In the genomic region with DNA sequence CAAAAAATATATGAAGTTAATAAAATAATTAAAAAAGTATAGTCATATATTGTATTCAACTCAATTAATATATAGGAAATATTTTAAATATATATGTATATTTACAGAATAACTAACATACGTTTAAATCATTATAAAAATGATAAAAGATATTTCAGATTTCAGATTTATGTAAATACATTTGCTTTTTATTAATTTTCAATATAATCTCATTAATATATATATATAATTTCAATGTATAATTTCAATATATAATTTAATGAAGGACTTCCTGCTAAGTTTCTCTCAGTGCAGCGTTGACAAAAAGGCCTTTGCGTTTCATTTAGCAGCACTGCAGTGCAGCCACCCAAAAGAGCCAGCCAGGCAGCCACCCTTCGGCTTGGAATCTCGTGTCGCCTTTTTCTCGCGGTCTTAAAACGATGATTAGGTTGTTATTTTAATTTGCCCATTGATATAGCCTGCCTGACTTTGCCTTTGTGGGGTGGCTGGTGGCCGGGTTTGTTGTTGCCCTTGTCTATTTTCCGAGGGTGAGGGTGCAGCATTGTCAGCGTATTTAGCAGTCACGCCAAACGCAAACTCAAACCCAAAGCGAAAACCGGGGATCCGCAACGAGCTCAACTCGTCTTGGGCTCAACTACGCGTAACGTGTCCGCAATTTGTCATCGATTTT, we compare ENCODE assay signal across 1 fruit fly cellular context.
A peak's percentile ranks its signal among the peaks of the same experiment; 100 is the strongest.
TF ChIP-seq lines count a peak whose summit lies in the region.

No protein-coding gene starts in this region.

TF ChIP-seq in whole organism, embryonic, 481 proteins besides CTCF, POLR2A, EP300 and RAD21 (continued from another document and continues in another):
- TF ChIP-seq corto (GFP tag; optimal IDR thresholded peaks at IDR 0.05; lab: Kevin White, UChicago), result no peak
- TF ChIP-seq CG18262 (tag; optimal IDR thresholded peaks at IDR 0.05; lab: Kevin White, UChicago), result peak; percentile 84
- TF ChIP-seq CG1024 (GFP tag; IDR thresholded peaks at IDR 0.05; lab: Robert Waterston, UW), result no peak
- no peak for TF ChIP-seq dm (GFP tag; optimal IDR thresholded peaks at IDR 0.05; lab: Kevin White, UChicago)
- TF ChIP-seq CG34376 (GFP tag; optimal IDR thresholded peaks at IDR 0.05; lab: Kevin White, UChicago), result no peak
- no peak for TF ChIP-seq HmgD (GFP tag; optimal IDR thresholded peaks at IDR 0.05; lab: Kevin White, UChicago)
- TF ChIP-seq CG30431 (GFP tag; optimal IDR thresholded peaks at IDR 0.05; lab: Kevin White, UChicago), result peak; percentile 12
- TF ChIP-seq HHEX (GFP tag; optimal IDR thresholded peaks at IDR 0.05; lab: Kevin White, UChicago), result no peak
- TF ChIP-seq pb (GFP tag; optimal IDR thresholded peaks at IDR 0.05; lab: Kevin White, UChicago), result no peak
- no peak for TF ChIP-seq org-1 (GFP tag; optimal IDR thresholded peaks at IDR 0.05; lab: Kevin White, UChicago)
- TF ChIP-seq cas (GFP tag; IDR thresholded peaks at IDR 0.05; lab: Robert Waterston, UW), result no peak
- no peak for TF ChIP-seq stwl (tag; optimal IDR thresholded peaks at IDR 0.05; lab: Kevin White, UChicago)
- TF ChIP-seq Sry-β (GFP tag; optimal IDR thresholded peaks at IDR 0.05; lab: Kevin White, UChicago), result no peak
- TF ChIP-seq HLH3B (GFP tag; IDR thresholded peaks at IDR 0.05; lab: Robert Waterston, UW), result no peak
- no peak for TF ChIP-seq ara (GFP tag; IDR thresholded peaks at IDR 0.05; lab: Robert Waterston, UW)
- TF ChIP-seq al (GFP tag; IDR thresholded peaks at IDR 0.05; lab: Robert Waterston, UW), result no peak
- TF ChIP-seq CG34422 (GFP tag; IDR thresholded peaks at IDR 0.05; lab: Robert Waterston, UW), result no peak
- no peak for TF ChIP-seq ftz-f1 (GFP tag; optimal IDR thresholded peaks at IDR 0.05; lab: Kevin White, UChicago)
- TF ChIP-seq knrl (GFP tag; IDR thresholded peaks at IDR 0.05; lab: Robert Waterston, UW; ENCODE audit: partially characterized antibody), result no peak
- TF ChIP-seq br (optimal IDR thresholded peaks at IDR 0.05; lab: Kevin White, UChicago), result no peak
- no peak for TF ChIP-seq CG6683 (GFP tag; optimal IDR thresholded peaks at IDR 0.05; lab: Kevin White, UChicago)
- peak; percentile 32 for TF ChIP-seq Hr3 (GFP tag; optimal IDR thresholded peaks at IDR 0.05; lab: Kevin White, UChicago)
- peak; percentile 33 for TF ChIP-seq trem (tag; optimal IDR thresholded peaks at IDR 0.05; lab: Kevin White, UChicago)
- TF ChIP-seq CG5245 (GFP tag; optimal IDR thresholded peaks at IDR 0.05; lab: Kevin White, UChicago), result no peak
- no peak for TF ChIP-seq slbo (GFP tag; IDR thresholded peaks at IDR 0.05; lab: Robert Waterston, UW)
- no peak for TF ChIP-seq en (GFP tag; optimal IDR thresholded peaks at IDR 0.05; lab: Kevin White, UChicago)
- no peak for TF ChIP-seq CG43689 (GFP tag; IDR thresholded peaks at IDR 0.05; lab: Robert Waterston, UW)
- TF ChIP-seq lmd (GFP tag; IDR thresholded peaks at IDR 0.05; lab: Robert Waterston, UW), result no peak
- peak; percentile 23 for TF ChIP-seq CG18619 (GFP tag; optimal IDR thresholded peaks at IDR 0.05; lab: Kevin White, UChicago)
- TF ChIP-seq CG8089 (GFP tag; optimal IDR thresholded peaks at IDR 0.05; lab: Kevin White, UChicago), result no peak
- TF ChIP-seq tna (GFP tag; IDR thresholded peaks at IDR 0.05; lab: Robert Waterston, UW; ENCODE audit: partially characterized antibody), result no peak
- no peak for TF ChIP-seq CG12219 (GFP tag; optimal IDR thresholded peaks at IDR 0.05; lab: Kevin White, UChicago)
- no peak for TF ChIP-seq CG4282 (GFP tag; optimal IDR thresholded peaks at IDR 0.05; lab: Kevin White, UChicago)
- no peak for TF ChIP-seq Trl (optimal IDR thresholded peaks at IDR 0.05; lab: Kevin White, UChicago)
- TF ChIP-seq Trl (GFP tag; optimal IDR thresholded peaks at IDR 0.05; lab: Kevin White, UChicago), result no peak
- no peak for TF ChIP-seq dimm (GFP tag; IDR thresholded peaks at IDR 0.05; lab: Robert Waterston, UW)
- no peak for TF ChIP-seq CG13296 (GFP tag; optimal IDR thresholded peaks at IDR 0.05; lab: Kevin White, UChicago)
- TF ChIP-seq HLH54F (GFP tag; optimal IDR thresholded peaks at IDR 0.05; lab: Kevin White, UChicago), result no peak
- no peak for TF ChIP-seq Hsf (GFP tag; optimal IDR thresholded peaks at IDR 0.05; lab: Kevin White, UChicago)
- TF ChIP-seq CG8359 (GFP tag; optimal IDR thresholded peaks at IDR 0.05; lab: Kevin White, UChicago; ENCODE audit: borderline replicate concordance), result peak; percentile 22
- TF ChIP-seq sd (tag; optimal IDR thresholded peaks at IDR 0.05; lab: Kevin White, UChicago), result peak; percentile 15
- TF ChIP-seq kay (GFP tag; optimal IDR thresholded peaks at IDR 0.05; lab: Kevin White, UChicago), result no peak
- TF ChIP-seq Rx (GFP tag; IDR thresholded peaks at IDR 0.05; lab: Robert Waterston, UW), result no peak
- no peak for TF ChIP-seq chif (GFP tag; optimal IDR thresholded peaks at IDR 0.05; lab: Kevin White, UChicago)
- no peak for TF ChIP-seq seq (GFP tag; IDR thresholded peaks at IDR 0.05; lab: Robert Waterston, UW)
- no peak for TF ChIP-seq CG18764 (GFP tag; optimal IDR thresholded peaks at IDR 0.05; lab: Kevin White, UChicago)
- TF ChIP-seq CG9215 (GFP tag; IDR thresholded peaks at IDR 0.05; lab: Robert Waterston, UW), result no peak
- no peak for TF ChIP-seq slou (GFP tag; optimal IDR thresholded peaks at IDR 0.05; lab: Kevin White, UChicago)
- no peak for TF ChIP-seq Mad (GFP tag; optimal IDR thresholded peaks at IDR 0.05; lab: Kevin White, UChicago)
- TF ChIP-seq Hey (tag; optimal IDR thresholded peaks at IDR 0.05; lab: Kevin White, UChicago), result peak; percentile 64
- no peak for TF ChIP-seq Taf1 (GFP tag; IDR thresholded peaks at IDR 0.05; lab: Robert Waterston, UW)
- no peak for TF ChIP-seq pzg (GFP tag; optimal IDR thresholded peaks at IDR 0.05; lab: Kevin White, UChicago)
- no peak for TF ChIP-seq psq (GFP tag; optimal IDR thresholded peaks at IDR 0.05; lab: Kevin White, UChicago)
- TF ChIP-seq NK7.1 (GFP tag; optimal IDR thresholded peaks at IDR 0.05; lab: Kevin White, UChicago), result no peak
- no peak for TF ChIP-seq Bteb2 (GFP tag; optimal IDR thresholded peaks at IDR 0.05; lab: Kevin White, UChicago)
- TF ChIP-seq CG18599 (GFP tag; optimal IDR thresholded peaks at IDR 0.05; lab: Kevin White, UChicago), result peak; percentile 34
- TF ChIP-seq Bgb (GFP tag; IDR thresholded peaks at IDR 0.05; lab: Robert Waterston, UW; ENCODE audit: partially characterized antibody), result no peak
- TF ChIP-seq vfl (GFP tag; optimal IDR thresholded peaks at IDR 0.05; lab: Kevin White, UChicago), result no peak
- no peak for TF ChIP-seq ERR (GFP tag; optimal IDR thresholded peaks at IDR 0.05; lab: Kevin White, UChicago)
- TF ChIP-seq CG14667 (GFP tag; IDR thresholded peaks at IDR 0.05; lab: Robert Waterston, UW), result no peak
- no peak for TF ChIP-seq ranshi (GFP tag; IDR thresholded peaks at IDR 0.05; lab: Robert Waterston, UW)
- no peak for TF ChIP-seq pita (GFP tag; optimal IDR thresholded peaks at IDR 0.05; lab: Kevin White, UChicago)
- TF ChIP-seq CG14050 (GFP tag; IDR thresholded peaks at IDR 0.05; lab: Robert Waterston, UW), result no peak
- peak; percentile 64 for TF ChIP-seq D19A (tag; optimal IDR thresholded peaks at IDR 0.05; lab: Kevin White, UChicago)
- peak; percentile 52 for TF ChIP-seq CoRest (tag; optimal IDR thresholded peaks at IDR 0.05; lab: Kevin White, UChicago)
- no peak for TF ChIP-seq her (GFP tag; optimal IDR thresholded peaks at IDR 0.05; lab: Kevin White, UChicago)
- TF ChIP-seq Oli (tag; optimal IDR thresholded peaks at IDR 0.05; lab: Kevin White, UChicago), result peak; percentile 46
- no peak for TF ChIP-seq PHDP (tag; optimal IDR thresholded peaks at IDR 0.05; lab: Kevin White, UChicago)
- no peak for TF ChIP-seq CG8281 (tag; optimal IDR thresholded peaks at IDR 0.05; lab: Kevin White, UChicago)
- no peak for TF ChIP-seq mirr (GFP tag; optimal IDR thresholded peaks at IDR 0.05; lab: Kevin White, UChicago)
- TF ChIP-seq CG11085 (GFP tag; IDR thresholded peaks at IDR 0.05; lab: Robert Waterston, UW), result no peak
- no peak for TF ChIP-seq wor (GFP tag; IDR thresholded peaks at IDR 0.05; lab: Robert Waterston, UW)
- no peak for TF ChIP-seq BtbVII (GFP tag; optimal IDR thresholded peaks at IDR 0.05; lab: Kevin White, UChicago)
- TF ChIP-seq Elba2 (GFP tag; optimal IDR thresholded peaks at IDR 0.05; lab: Kevin White, UChicago), result no peak
- peak; percentile 54 for TF ChIP-seq CG15696 (tag; optimal IDR thresholded peaks at IDR 0.05; lab: Kevin White, UChicago)
- no peak for TF ChIP-seq yki (optimal IDR thresholded peaks at IDR 0.05; lab: Kevin White, UChicago)
- TF ChIP-seq D (optimal IDR thresholded peaks at IDR 0.05; lab: Kevin White, UChicago), result no peak
- TF ChIP-seq D (GFP tag; optimal IDR thresholded peaks at IDR 0.05; lab: Kevin White, UChicago), result peak; percentile 61
- no peak for TF ChIP-seq Gsc (GFP tag; IDR thresholded peaks at IDR 0.05; lab: Robert Waterston, UW)
- no peak for TF ChIP-seq CG2889 (GFP tag; IDR thresholded peaks at IDR 0.05; lab: Robert Waterston, UW)
- no peak for TF ChIP-seq Dref (GFP tag; IDR thresholded peaks at IDR 0.05; lab: Robert Waterston, UW)
- no peak for TF ChIP-seq sqz (GFP tag; optimal IDR thresholded peaks at IDR 0.05; lab: Kevin White, UChicago)
- TF ChIP-seq ATbp (GFP tag; optimal IDR thresholded peaks at IDR 0.05; lab: Kevin White, UChicago), result no peak
- no peak for TF ChIP-seq CG6272 (GFP tag; IDR thresholded peaks at IDR 0.05; lab: Robert Waterston, UW)
- peak; percentile 3 for TF ChIP-seq Deaf1 (tag; optimal IDR thresholded peaks at IDR 0.05; lab: Kevin White, UChicago)
- TF ChIP-seq CG6791 (GFP tag; IDR thresholded peaks at IDR 0.05; lab: Robert Waterston, UW; ENCODE audit: partially characterized antibody), result 0 out of 3 replicates have a peak, but pooled peaks have one; percentile 5
- TF ChIP-seq CG16779 (GFP tag; IDR thresholded peaks at IDR 0.05; lab: Robert Waterston, UW), result no peak
- peak; percentile 18 for TF ChIP-seq fd96Cb (tag; optimal IDR thresholded peaks at IDR 0.05; lab: Kevin White, UChicago)
- no peak for TF ChIP-seq peb (GFP tag; IDR thresholded peaks at IDR 0.05; lab: Robert Waterston, UW)
- TF ChIP-seq CG34224 (GFP tag; IDR thresholded peaks at IDR 0.05; lab: Robert Waterston, UW; ENCODE audit: partially characterized antibody), result no peak
- peak; percentile 50 for TF ChIP-seq Blimp-1 (GFP tag; optimal IDR thresholded peaks at IDR 0.05; lab: Kevin White, UChicago)
- TF ChIP-seq abd-A (tag; optimal IDR thresholded peaks at IDR 0.05; lab: Kevin White, UChicago), result peak; percentile 36
- TF ChIP-seq phol (tag; optimal IDR thresholded peaks at IDR 0.05; lab: Kevin White, UChicago), result peak; percentile 52
- TF ChIP-seq TFAM (GFP tag; optimal IDR thresholded peaks at IDR 0.05; lab: Kevin White, UChicago), result no peak
- peak; percentile 42 for TF ChIP-seq odd (GFP tag; optimal IDR thresholded peaks at IDR 0.05; lab: Kevin White, UChicago)
- peak; percentile 95 for TF ChIP-seq pros (GFP tag; optimal IDR thresholded peaks at IDR 0.05; lab: Kevin White, UChicago)
- TF ChIP-seq CG7963 (GFP tag; IDR thresholded peaks at IDR 0.05; lab: Robert Waterston, UW; ENCODE audit: partially characterized antibody), result no peak
- no peak for TF ChIP-seq emc (GFP tag; optimal IDR thresholded peaks at IDR 0.05; lab: Kevin White, UChicago)
- TF ChIP-seq Stat92E (GFP tag; optimal IDR thresholded peaks at IDR 0.05; lab: Kevin White, UChicago), result no peak
- TF ChIP-seq CG3281 (GFP tag; optimal IDR thresholded peaks at IDR 0.05; lab: Kevin White, UChicago), result no peak
- TF ChIP-seq crol (GFP tag; IDR thresholded peaks at IDR 0.05; lab: Robert Waterston, UW), result no peak
- no peak for TF ChIP-seq MBD-R2 (GFP tag; IDR thresholded peaks at IDR 0.05; lab: Robert Waterston, UW)
- no peak for TF ChIP-seq scrt (GFP tag; optimal IDR thresholded peaks at IDR 0.05; lab: Kevin White, UChicago)
- TF ChIP-seq bowl (GFP tag; IDR thresholded peaks at IDR 0.05; lab: Robert Waterston, UW), result no peak
- no peak for TF ChIP-seq CG10147 (GFP tag; optimal IDR thresholded peaks at IDR 0.05; lab: Kevin White, UChicago)
- no peak for TF ChIP-seq Camta (GFP tag; optimal IDR thresholded peaks at IDR 0.05; lab: Kevin White, UChicago)
- TF ChIP-seq MTF-1 (GFP tag; optimal IDR thresholded peaks at IDR 0.05; lab: Kevin White, UChicago; ENCODE audit: borderline replicate concordance), result no peak
- no peak for TF ChIP-seq CG6813 (GFP tag; optimal IDR thresholded peaks at IDR 0.05; lab: Kevin White, UChicago)
- TF ChIP-seq CG4404 (GFP tag; IDR thresholded peaks at IDR 0.05; lab: Robert Waterston, UW), result no peak
- TF ChIP-seq Jarid2 (GFP tag; optimal IDR thresholded peaks at IDR 0.05; lab: Kevin White, UChicago), result no peak
- TF ChIP-seq Max (GFP tag; optimal IDR thresholded peaks at IDR 0.05; lab: Kevin White, UChicago), result no peak
- no peak for TF ChIP-seq CG11398 (GFP tag; optimal IDR thresholded peaks at IDR 0.05; lab: Kevin White, UChicago)
- peak; percentile 11 for TF ChIP-seq lab (GFP tag; optimal IDR thresholded peaks at IDR 0.05; lab: Kevin White, UChicago)
- TF ChIP-seq luna (GFP tag; optimal IDR thresholded peaks at IDR 0.05; lab: Kevin White, UChicago), result no peak
- TF ChIP-seq CG5180 (GFP tag; optimal IDR thresholded peaks at IDR 0.05; lab: Kevin White, UChicago), result no peak
- no peak for TF ChIP-seq grn (GFP tag; optimal IDR thresholded peaks at IDR 0.05; lab: Kevin White, UChicago)
- no peak for TF ChIP-seq otp (GFP tag; IDR thresholded peaks at IDR 0.05; lab: Robert Waterston, UW)
- no peak for TF ChIP-seq Mrtf (GFP tag; IDR thresholded peaks at IDR 0.05; lab: Robert Waterston, UW)
- TF ChIP-seq CG2712 (tag; optimal IDR thresholded peaks at IDR 0.05; lab: Kevin White, UChicago), result peak; percentile 76
- no peak for TF ChIP-seq CG11696 (GFP tag; IDR thresholded peaks at IDR 0.05; lab: Robert Waterston, UW)
- TF ChIP-seq CG9932 (GFP tag; IDR thresholded peaks at IDR 0.05; lab: Robert Waterston, UW), result no peak
- TF ChIP-seq Pdp1 (GFP tag; optimal IDR thresholded peaks at IDR 0.05; lab: Kevin White, UChicago), result no peak
- no peak for TF ChIP-seq zfh1 (GFP tag; IDR thresholded peaks at IDR 0.05; lab: Robert Waterston, UW)
- no peak for TF ChIP-seq crc (GFP tag; optimal IDR thresholded peaks at IDR 0.05; lab: Kevin White, UChicago)
- TF ChIP-seq CG2199 (GFP tag; IDR thresholded peaks at IDR 0.05; lab: Robert Waterston, UW), result no peak
- TF ChIP-seq CG14860 (GFP tag; IDR thresholded peaks at IDR 0.05; lab: Robert Waterston, UW; ENCODE audit: partially characterized antibody), result no peak
- no peak for TF ChIP-seq Nf-YA (GFP tag; IDR thresholded peaks at IDR 0.05; lab: Robert Waterston, UW)
- TF ChIP-seq nerfin-1 (tag; optimal IDR thresholded peaks at IDR 0.05; lab: Kevin White, UChicago), result peak; percentile 51
- peak; percentile 10 for TF ChIP-seq CG17385 (GFP tag; optimal IDR thresholded peaks at IDR 0.05; lab: Kevin White, UChicago)
- TF ChIP-seq YL-1 (GFP tag; optimal IDR thresholded peaks at IDR 0.05; lab: Kevin White, UChicago), result no peak
- no peak for TF ChIP-seq CG1529 (GFP tag; optimal IDR thresholded peaks at IDR 0.05; lab: Kevin White, UChicago)
